Fruit fly (Drosophila melanogaster): ENCODE measurements around the gene ND-B8.

Gene ND-B8

dm6 chr2L:4444457-4444856, 10.0 kb upstream of the ND-B8 start, which contains the start of the genes morgue and Elp3 (continued):
- TF ChIP-seq lola (GFP tag; optimal IDR thresholded peaks at IDR 0.05) (no peak), trem (tag; optimal IDR thresholded peaks at IDR 0.05) (peak; percentile 91), Nf-YA (GFP tag; IDR thresholded peaks at IDR 0.05) (no peak), knrl (GFP tag; IDR thresholded peaks at IDR 0.05; ENCODE audit: partially characterized antibody) (no peak), CG12659 (GFP tag; optimal IDR thresholded peaks at IDR 0.05) (peak; percentile 49), unc-4 (GFP tag; IDR thresholded peaks at IDR 0.05; ENCODE audit: partially characterized antibody) (peak; percentile 56), CG10267 (tag; optimal IDR thresholded peaks at IDR 0.05) (peak; percentile 56), CG17568 (GFP tag; optimal IDR thresholded peaks at IDR 0.05) (no peak), Bteb2 (GFP tag; optimal IDR thresholded peaks at IDR 0.05) (no peak), cad (GFP tag; optimal IDR thresholded peaks at IDR 0.05) (no peak), CG7745 (tag; optimal IDR thresholded peaks at IDR 0.05) (no peak), grau (tag; optimal IDR thresholded peaks at IDR 0.05) (peak; percentile 14), ash1 (GFP tag; optimal IDR thresholded peaks at IDR 0.05) (no peak), HmgZ (tag; optimal IDR thresholded peaks at IDR 0.05) (peak; percentile 26), amos (GFP tag; IDR thresholded peaks at IDR 0.05; ENCODE audit: partially characterized antibody) (peak; percentile 68; the same call in 1 of the 2 replicates), HLH4C (GFP tag; IDR thresholded peaks at IDR 0.05; ENCODE audit: partially characterized antibody) (peak; percentile 87), Xrp1 (GFP tag; IDR thresholded peaks at IDR 0.05) (0 out of 2 replicates have a peak, but pooled peaks have one; percentile 6), Myb (GFP tag; optimal IDR thresholded peaks at IDR 0.05) (peak; percentile 34), CG12071 (GFP tag; optimal IDR thresholded peaks at IDR 0.05) (no peak), CG9437 (GFP tag; optimal IDR thresholded peaks at IDR 0.05) (no peak), Pdp1 (GFP tag; optimal IDR thresholded peaks at IDR 0.05) (peak in 1 of 2 experiments; percentile 30), CG34224 (GFP tag; IDR thresholded peaks at IDR 0.05; ENCODE audit: partially characterized antibody) (peak; percentile 78), CG2116 (GFP tag; optimal IDR thresholded peaks at IDR 0.05) (peak; percentile 68), bbx (GFP tag; IDR thresholded peaks at IDR 0.05; ENCODE audit: partially characterized antibody) (peak; percentile 87), CG32767 (GFP tag; IDR thresholded peaks at IDR 0.05) (peak; percentile 22; the same call in 1 of the 2 replicates), CG8765 (GFP tag; IDR thresholded peaks at IDR 0.05) (no peak), CG32532 (GFP tag; IDR thresholded peaks at IDR 0.05) (no peak), CG1603 (tag; optimal IDR thresholded peaks at IDR 0.05) (peak; percentile 94), btn (GFP tag; optimal IDR thresholded peaks at IDR 0.05) (no peak), trh (GFP tag; optimal IDR thresholded peaks at IDR 0.05) (no peak), br (optimal IDR thresholded peaks at IDR 0.05) (no peak), crc (GFP tag; optimal IDR thresholded peaks at IDR 0.05) (no peak), CG14710 (tag; optimal IDR thresholded peaks at IDR 0.05) (peak; percentile 55), stwl (tag; optimal IDR thresholded peaks at IDR 0.05) (peak; percentile 88), H2.0 (GFP tag; IDR thresholded peaks at IDR 0.05) (no peak), CG13287 (GFP tag; IDR thresholded peaks at IDR 0.05; ENCODE audit: partially characterized antibody) (peak; percentile 78), CG15514 (GFP tag; optimal IDR thresholded peaks at IDR 0.05) (peak; percentile 51), CG8281 (tag; optimal IDR thresholded peaks at IDR 0.05) (no peak), dan (GFP tag; IDR thresholded peaks at IDR 0.05) (no peak), CG4617 (GFP tag; optimal IDR thresholded peaks at IDR 0.05; ENCODE audit: borderline replicate concordance) (peak; percentile 86), CG10321 (GFP tag; IDR thresholded peaks at IDR 0.05) (no peak), tap (tag; optimal IDR thresholded peaks at IDR 0.05) (no peak), Hsf (GFP tag; optimal IDR thresholded peaks at IDR 0.05) (no peak), tx (GFP tag; optimal IDR thresholded peaks at IDR 0.05) (no peak), CG1832 (GFP tag; optimal IDR thresholded peaks at IDR 0.05) (no peak), Kr (GFP tag; optimal IDR thresholded peaks at IDR 0.05) (no peak), Max (GFP tag; optimal IDR thresholded peaks at IDR 0.05) (peak; percentile 58), Scr (GFP tag; IDR thresholded peaks at IDR 0.05; ENCODE audit: partially characterized antibody) (peak; percentile 70), stc (GFP tag; IDR thresholded peaks at IDR 0.05) (no peak), phol (tag; optimal IDR thresholded peaks at IDR 0.05) (peak; percentile 11)
